Fruit fly (Drosophila melanogaster): ENCODE data around the gene CAH5.

CAH5 gene

dm6 chr3R:31215830-31216229 lies 46.6 kb upstream of the CAH5 start, which contains the start of gene CG15561 (continued):
- peak; percentile 32 for TF ChIP-seq CG17802 (tag; optimal IDR thresholded peaks at IDR 0.05)
- no peak for TF ChIP-seq Fer2 (tag; optimal IDR thresholded peaks at IDR 0.05)
- TF ChIP-seq BEAF-32 (GFP tag; optimal IDR thresholded peaks at IDR 0.05), result peak; percentile 72
- peak; percentile 71 for TF ChIP-seq onecut (GFP tag; IDR thresholded peaks at IDR 0.05)
- peak; percentile 38 to 67 for TF ChIP-seq dpn (GFP tag; optimal IDR thresholded peaks at IDR 0.05)
- TF ChIP-seq CG11456 (GFP tag; IDR thresholded peaks at IDR 0.05), result no peak
- peak; percentile 41 for TF ChIP-seq CG12071 (GFP tag; optimal IDR thresholded peaks at IDR 0.05)
- no peak for TF ChIP-seq CG4854 (GFP tag; optimal IDR thresholded peaks at IDR 0.05)
- peak; percentile 96 for TF ChIP-seq dm (GFP tag; optimal IDR thresholded peaks at IDR 0.05)
- peak; percentile 6 for TF ChIP-seq Hey (tag; optimal IDR thresholded peaks at IDR 0.05)
- peak in 1 of 2 experiments; percentile 48 for TF ChIP-seq Pdp1 (GFP tag; optimal IDR thresholded peaks at IDR 0.05)
- TF ChIP-seq CG4282 (GFP tag; optimal IDR thresholded peaks at IDR 0.05), result no peak
- peak; percentile 72 for TF ChIP-seq CHES-1-like (GFP tag; optimal IDR thresholded peaks at IDR 0.05)
- TF ChIP-seq CG9932 (GFP tag; IDR thresholded peaks at IDR 0.05), result no peak
- TF ChIP-seq az2 (GFP tag; optimal IDR thresholded peaks at IDR 0.05), result peak; percentile 30
- TF ChIP-seq cg (GFP tag; optimal IDR thresholded peaks at IDR 0.05), result no peak
- no peak for TF ChIP-seq Opbp (GFP tag; IDR thresholded peaks at IDR 0.05; ENCODE audit: partially characterized antibody)
- no peak for TF ChIP-seq CG17385 (GFP tag; optimal IDR thresholded peaks at IDR 0.05)
- TF ChIP-seq CG8388 (GFP tag; optimal IDR thresholded peaks at IDR 0.05), result no peak
- peak; percentile 50 for TF ChIP-seq Bdp1 (GFP tag; optimal IDR thresholded peaks at IDR 0.05)
- no peak for TF ChIP-seq Atf-2 (GFP tag; optimal IDR thresholded peaks at IDR 0.05)
- peak; percentile 47 for TF ChIP-seq Meics (GFP tag; optimal IDR thresholded peaks at IDR 0.05)
- TF ChIP-seq nom (GFP tag; optimal IDR thresholded peaks at IDR 0.05), result peak; percentile 43
- TF ChIP-seq wek (GFP tag; optimal IDR thresholded peaks at IDR 0.05), result peak; percentile 53
- TF ChIP-seq ap (GFP tag; IDR thresholded peaks at IDR 0.05), result no peak
- no peak for TF ChIP-seq NC2α (GFP tag; optimal IDR thresholded peaks at IDR 0.05)
- TF ChIP-seq insv (GFP tag; optimal IDR thresholded peaks at IDR 0.05), result peak in 1 of 2 experiments; percentile 31
- TF ChIP-seq CG12391 (tag; optimal IDR thresholded peaks at IDR 0.05), result peak; percentile 33
- peak; percentile 20 for TF ChIP-seq CG12236 (GFP tag; optimal IDR thresholded peaks at IDR 0.05)
- TF ChIP-seq Dll (GFP tag; IDR thresholded peaks at IDR 0.05; ENCODE audit: partially characterized antibody), result no peak
- TF ChIP-seq CG17912 (GFP tag; optimal IDR thresholded peaks at IDR 0.05), result peak; percentile 73
- TF ChIP-seq Dip2 (GFP tag; IDR thresholded peaks at IDR 0.05), result no peak
- TF ChIP-seq CG18476 (GFP tag; optimal IDR thresholded peaks at IDR 0.05), result no peak
- peak; percentile 32 to 50 for TF ChIP-seq chif (GFP tag; optimal IDR thresholded peaks at IDR 0.05)
- TF ChIP-seq CG31365 (tag; optimal IDR thresholded peaks at IDR 0.05), result no peak
- TF ChIP-seq ATbp (GFP tag; optimal IDR thresholded peaks at IDR 0.05), result no peak
- no peak for TF ChIP-seq Vsx1 (GFP tag; optimal IDR thresholded peaks at IDR 0.05)
- no peak for TF ChIP-seq HLH3B (GFP tag; IDR thresholded peaks at IDR 0.05)
- peak in 1 of 2 experiments; percentile 37 for TF ChIP-seq Hr51 (GFP tag; optimal IDR thresholded peaks at IDR 0.05)
- TF ChIP-seq CG1647 (GFP tag; optimal IDR thresholded peaks at IDR 0.05), result no peak
- TF ChIP-seq so (GFP tag; IDR thresholded peaks at IDR 0.05), result no peak
- no peak for TF ChIP-seq zfh1 (GFP tag; IDR thresholded peaks at IDR 0.05)
- peak; percentile 68 for TF ChIP-seq trem (tag; optimal IDR thresholded peaks at IDR 0.05)
- no peak for TF ChIP-seq tio (GFP tag; optimal IDR thresholded peaks at IDR 0.05)
- no peak for TF ChIP-seq Gsc (GFP tag; IDR thresholded peaks at IDR 0.05)
- no peak for TF ChIP-seq dmrt99B (tag; optimal IDR thresholded peaks at IDR 0.05)
- TF ChIP-seq H2.0 (GFP tag; IDR thresholded peaks at IDR 0.05), result no peak
- no peak for TF ChIP-seq D19A (tag; optimal IDR thresholded peaks at IDR 0.05)
- no peak for TF ChIP-seq CG9817 (tag; optimal IDR thresholded peaks at IDR 0.05)
- peak; percentile 99 for TF ChIP-seq CG2116 (GFP tag; optimal IDR thresholded peaks at IDR 0.05)
